Fruit fly (Drosophila melanogaster): Measurements from ENCODE around the gene Sh3beta.

The Sh3beta gene

DNA sequence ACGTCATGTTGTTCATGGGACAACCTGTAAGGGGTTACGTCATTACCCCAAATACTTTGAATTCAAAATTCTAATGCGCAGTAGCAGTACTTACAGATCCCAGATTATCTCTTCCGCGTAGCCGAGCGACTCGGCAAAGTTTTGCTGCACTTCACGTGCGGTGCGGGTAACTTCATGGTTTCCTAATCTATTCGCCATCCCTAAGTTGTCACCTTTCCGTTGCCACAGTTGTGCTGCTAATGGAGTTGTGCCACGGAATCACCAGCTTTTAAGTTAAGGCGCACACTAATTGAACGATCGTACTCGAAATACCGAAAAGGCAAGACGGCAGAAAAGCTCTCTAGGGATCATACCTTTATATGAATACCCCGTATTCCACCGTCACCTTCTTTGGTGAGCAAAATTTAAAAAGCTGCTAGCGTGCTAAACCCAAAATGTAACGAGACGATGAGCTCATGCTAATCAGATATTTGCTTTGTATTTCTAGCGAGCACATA, 9.2 kb downstream of the Sh3beta start, which contains the start of gene pst (continued):
- TF ChIP-seq dati (GFP tag; IDR thresholded peaks at IDR 0.05) (no peak), CG1603 (tag; optimal IDR thresholded peaks at IDR 0.05) (peak; percentile 25), Sox102F (GFP tag; optimal IDR thresholded peaks at IDR 0.05) (no peak), BEAF-32 (GFP tag; optimal IDR thresholded peaks at IDR 0.05) (no peak), lov (optimal IDR thresholded peaks at IDR 0.05) (no peak), lov (GFP tag; IDR thresholded peaks at IDR 0.05) (no peak; the same call in 2 of the 3 replicates), Hr51 (GFP tag; optimal IDR thresholded peaks at IDR 0.05) (no peak), jigr1 (GFP tag; IDR thresholded peaks at IDR 0.05) (no peak), CG1602 (GFP tag; optimal IDR thresholded peaks at IDR 0.05) (no peak), Bdp1 (GFP tag; optimal IDR thresholded peaks at IDR 0.05) (no peak), CG2202 (tag; optimal IDR thresholded peaks at IDR 0.05) (no peak), CG9727 (GFP tag; optimal IDR thresholded peaks at IDR 0.05) (peak; percentile 29), onecut (GFP tag; IDR thresholded peaks at IDR 0.05) (peak; percentile 9; the same call in 1 of the 2 replicates), sima (GFP tag; optimal IDR thresholded peaks at IDR 0.05) (no peak), HLH3B (GFP tag; IDR thresholded peaks at IDR 0.05) (no peak), CG3163 (GFP tag; optimal IDR thresholded peaks at IDR 0.05) (no peak), trem (tag; optimal IDR thresholded peaks at IDR 0.05) (no peak), Tbp (GFP tag; optimal IDR thresholded peaks at IDR 0.05) (no peak), Mad (GFP tag; optimal IDR thresholded peaks at IDR 0.05) (no peak), Ets65A (GFP tag) (no peak), CG3847 (GFP tag; IDR thresholded peaks at IDR 0.05) (no peak), CG2199 (GFP tag; IDR thresholded peaks at IDR 0.05) (no peak), unpg (GFP tag; optimal IDR thresholded peaks at IDR 0.05) (no peak), CG14050 (GFP tag; IDR thresholded peaks at IDR 0.05) (no peak), CG12391 (tag; optimal IDR thresholded peaks at IDR 0.05) (no peak), fd102C (GFP tag; optimal IDR thresholded peaks at IDR 0.05) (no peak), Nf-YB (GFP tag; optimal IDR thresholded peaks at IDR 0.05) (no peak), Awh (GFP tag; IDR thresholded peaks at IDR 0.05) (0 out of 2 replicates have a peak, but pooled peaks have one; percentile 8), CG4820 (GFP tag; optimal IDR thresholded peaks at IDR 0.05) (no peak), E2f2 (GFP tag; IDR thresholded peaks at IDR 0.05) (peak; percentile 52; the same call in 1 of the 2 replicates), sens-2 (GFP tag; IDR thresholded peaks at IDR 0.05) (peak; percentile 6; the same call in 1 of the 2 replicates), ac (GFP tag; optimal IDR thresholded peaks at IDR 0.05) (no peak), Vsx1 (GFP tag; optimal IDR thresholded peaks at IDR 0.05) (peak; percentile 64), mam (GFP tag; optimal IDR thresholded peaks at IDR 0.05) (no peak), gro (GFP tag; optimal IDR thresholded peaks at IDR 0.05) (peak; percentile 8), abd-A (tag; optimal IDR thresholded peaks at IDR 0.05) (no peak), CG15479 (GFP tag; optimal IDR thresholded peaks at IDR 0.05) (no peak), Optix (GFP tag; IDR thresholded peaks at IDR 0.05) (no peak; the same call in 2 of the 3 replicates), CG8765 (GFP tag; IDR thresholded peaks at IDR 0.05) (no peak), lbe (GFP tag; optimal IDR thresholded peaks at IDR 0.05) (no peak), CG4360 (GFP tag; IDR thresholded peaks at IDR 0.05) (no peak), grn (GFP tag; optimal IDR thresholded peaks at IDR 0.05) (no peak), CG6854 (GFP tag; optimal IDR thresholded peaks at IDR 0.05) (no peak), inv (GFP tag; IDR thresholded peaks at IDR 0.05; ENCODE audit: partially characterized antibody) (no peak), YL-1 (GFP tag; optimal IDR thresholded peaks at IDR 0.05) (no peak), fd64A (GFP tag; optimal IDR thresholded peaks at IDR 0.05) (no peak), CG17802 (tag; optimal IDR thresholded peaks at IDR 0.05) (no peak), CG11247 (GFP tag; IDR thresholded peaks at IDR 0.05) (peak; percentile 29; the same call in 1 of the 2 replicates), CG31441 (GFP tag; IDR thresholded peaks at IDR 0.05) (no peak), CG6254 (GFP tag; optimal IDR thresholded peaks at IDR 0.05) (no peak), CG10959 (GFP tag; IDR thresholded peaks at IDR 0.05) (no peak), insv (GFP tag; optimal IDR thresholded peaks at IDR 0.05) (no peak)
